Worm (Caenorhabditis elegans): ENCODE data around the gene his-69.

The his-69 gene

ce11 chrIII:4019801-4020200, 38.7 kb downstream of the his-69 start, which contains the start of gene snpc-3.4 (continued):
- TF ChIP-seq nhr-90 (tag; optimal IDR thresholded peaks at IDR 0.05; ENCODE audit: poor library complexity) (peak; percentile 43), ces-1 (GFP tag; optimal IDR thresholded peaks at IDR 0.05) (no peak), dpl-1 (GFP tag; optimal IDR thresholded peaks at IDR 0.05) (peak; percentile 90 to 93 (median 91)), efl-1 (optimal IDR thresholded peaks at IDR 0.05) (peak; percentile 77 to 89), efl-1 (GFP tag; optimal IDR thresholded peaks at IDR 0.05 in 1 of 2) (peak; percentile 90 to 98), tbx-2 (tag; optimal IDR thresholded peaks at IDR 0.05) (peak; percentile 60), nhr-76 (tag; optimal IDR thresholded peaks at IDR 0.05) (no peak), sptf-1 (tag; optimal IDR thresholded peaks at IDR 0.05) (no peak), fkh-4 (tag; optimal IDR thresholded peaks at IDR 0.05; ENCODE audit: borderline replicate concordance) (no peak), nhr-237 (tag; optimal IDR thresholded peaks at IDR 0.05) (no peak), lsy-2 (tag; optimal IDR thresholded peaks at IDR 0.05) (peak; percentile 98 to 99), alr-1 (tag; optimal IDR thresholded peaks at IDR 0.05; ENCODE audit: borderline replicate concordance) (no peak), ceh-88 (GFP tag; IDR thresholded peaks at IDR 0.05) (no peak), zag-1 (tag; optimal IDR thresholded peaks at IDR 0.05) (no peak), mep-1 (tag; optimal IDR thresholded peaks at IDR 0.05) (peak; percentile 88), nhr-11 (tag; optimal IDR thresholded peaks at IDR 0.05) (no peak), egl-13 (tag; optimal IDR thresholded peaks at IDR 0.05) (no peak), sox-4 (tag; optimal IDR thresholded peaks at IDR 0.05) (no peak), fkh-10 (GFP tag; optimal IDR thresholded peaks at IDR 0.05) (peak; percentile 36), nhr-12 (tag; optimal IDR thresholded peaks at IDR 0.05) (no peak), nhr-71 (tag; optimal IDR thresholded peaks at IDR 0.05) (peak; percentile 75), ceh-8 (GFP tag; optimal IDR thresholded peaks at IDR 0.05) (no peak), nhr-20 (tag; optimal IDR thresholded peaks at IDR 0.05) (peak; percentile 65), isw-1 (GFP tag; IDR thresholded peaks at IDR 0.05) (peak; percentile 44), vab-15 (tag; optimal IDR thresholded peaks at IDR 0.05) (no peak), lir-3 (tag; optimal IDR thresholded peaks at IDR 0.05; ENCODE audit: poor library complexity) (no peak), pax-3 (tag; optimal IDR thresholded peaks at IDR 0.05) (no peak), egl-27 (tag; optimal IDR thresholded peaks at IDR 0.05) (no peak), dsc-1 (tag; optimal IDR thresholded peaks at IDR 0.05) (no peak), mdl-1 (tag; optimal IDR thresholded peaks at IDR 0.05) (peak in 1 of 2 experiments; percentile 57), nhr-19 (GFP tag; conservative IDR thresholded peaks at IDR 0.05) (peak; percentile 55), hlh-17 (GFP tag; optimal IDR thresholded peaks at IDR 0.05; ENCODE audit: borderline replicate concordance) (no peak), unc-30 (tag; optimal IDR thresholded peaks at IDR 0.05) (no peak), snu-23 (GFP tag; optimal IDR thresholded peaks at IDR 0.05) (peak; percentile 82), mab-9 (GFP tag; IDR thresholded peaks at IDR 0.05) (no peak), ets-5 (GFP tag; IDR thresholded peaks at IDR 0.05) (no peak), ceh-63 (GFP tag; optimal IDR thresholded peaks at IDR 0.05) (no peak), unc-130 (tag; optimal IDR thresholded peaks at IDR 0.05) (peak; percentile 34), lin-15B (tag; optimal IDR thresholded peaks at IDR 0.05) (peak; percentile 62), xbp-1 (tag; optimal IDR thresholded peaks at IDR 0.05) (peak; percentile 67), hlh-4 (tag; optimal IDR thresholded peaks at IDR 0.05) (no peak), ceh-90 (tag; optimal IDR thresholded peaks at IDR 0.05) (no peak), aha-1 (tag; optimal IDR thresholded peaks at IDR 0.05) (no peak), skn-1 (tag; optimal IDR thresholded peaks at IDR 0.05) (peak; percentile 86), zip-4 (GFP tag; optimal IDR thresholded peaks at IDR 0.05) (no peak)
